Worm (Caenorhabditis elegans): ENCODE results near the gene F44G4.7.

F44G4.7 gene

DNA sequence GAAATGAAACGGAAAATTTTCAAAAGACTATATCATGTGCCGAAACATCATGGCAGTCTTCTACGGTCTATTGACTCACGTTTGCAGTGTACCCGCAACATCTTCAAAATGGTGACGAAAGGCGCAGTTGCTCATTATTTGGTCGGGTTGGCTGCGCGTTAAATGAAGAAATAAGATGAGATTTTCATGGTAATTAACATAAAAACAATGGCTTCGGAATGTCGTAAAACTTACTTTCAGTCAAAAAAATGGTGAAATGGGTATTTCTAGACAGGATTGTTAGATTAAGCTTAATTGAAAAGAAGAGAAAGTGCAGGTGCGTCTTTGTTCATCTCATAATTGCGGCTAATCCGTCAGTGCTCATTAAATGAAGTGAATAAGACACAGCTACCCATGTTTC, 48.6 kb upstream of the F44G4.7 start, which contains the start of gene T24B8.7:
Gene T24B8.7 (minus strand): TSS at position 101 of the 400 bp plus-strand sequence.
- TF ChIP-seq ztf-4 (tag; optimal IDR thresholded peaks at IDR 0.05) (no peak), F13H6.1 (tag; optimal IDR thresholded peaks at IDR 0.05) (no peak), nhr-10 (tag; optimal IDR thresholded peaks at IDR 0.05) (no peak), elt-1 (tag; optimal IDR thresholded peaks at IDR 0.05) (no peak), mab-5 (tag; optimal IDR thresholded peaks at IDR 0.05) (no peak), ceh-16 (tag; optimal IDR thresholded peaks at IDR 0.05) (no peak), peb-1 (tag; optimal IDR thresholded peaks at IDR 0.05) (no peak), snpc-4 (tag; optimal IDR thresholded peaks at IDR 0.05) (no peak), nhr-237 (tag; optimal IDR thresholded peaks at IDR 0.05) (no peak), unc-55 (GFP tag; optimal IDR thresholded peaks at IDR 0.05) (no peak), gmeb-1 (tag; optimal IDR thresholded peaks at IDR 0.05) (no peak)

DNA sequence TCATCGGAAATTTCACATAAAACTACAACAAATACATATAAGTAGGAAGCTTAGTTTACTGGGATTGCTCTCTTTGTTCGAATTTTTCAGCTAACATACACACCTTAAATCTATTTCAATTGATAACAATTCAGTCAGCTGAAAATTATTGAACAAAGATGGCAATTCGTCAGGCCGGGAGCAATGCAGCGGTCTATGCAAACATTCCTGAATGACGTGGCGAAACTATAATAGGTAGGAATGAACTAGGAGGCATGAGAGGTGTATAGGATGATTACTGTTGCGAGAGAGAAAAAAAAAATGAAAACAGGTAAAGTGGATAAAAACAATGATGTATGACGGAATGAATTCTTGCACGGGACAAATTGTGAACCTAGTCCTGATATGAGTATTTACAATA, 37.1 kb upstream of the F44G4.7 start:
- TF ChIP-seq fos-1 (tag; optimal IDR thresholded peaks at IDR 0.05) (peak; percentile 71), nhr-21 (tag; optimal IDR thresholded peaks at IDR 0.05) (no peak), nhr-10 (tag; optimal IDR thresholded peaks at IDR 0.05) (no peak)

DNA sequence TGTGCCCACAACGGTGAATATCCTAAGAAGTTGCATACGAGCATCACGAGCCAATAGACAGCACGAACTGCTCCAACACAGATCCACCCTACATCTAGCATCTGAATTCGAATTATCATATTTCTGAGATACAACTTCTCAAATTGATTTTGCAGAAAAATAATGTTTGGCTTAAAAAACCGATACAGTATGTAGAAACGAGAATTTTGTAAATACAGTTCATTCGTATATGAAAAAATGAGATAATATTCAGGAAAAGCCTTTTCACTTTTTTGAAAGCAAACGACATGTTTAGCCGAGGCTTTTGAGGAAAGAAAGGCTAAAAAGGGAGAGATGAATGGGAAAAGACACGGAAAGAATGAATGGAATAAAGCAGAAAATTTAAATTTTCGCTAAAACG, 36.3 kb upstream of the F44G4.7 start, which contains the start of gene F37B12.3:
Gene F37B12.3 (minus strand): TSS at position 101 of the 400 bp plus-strand sequence.
- TF ChIP-seq nhr-129 (tag; optimal IDR thresholded peaks at IDR 0.05) (no peak), lin-11 (tag; optimal IDR thresholded peaks at IDR 0.05) (no peak), ceh-82 (tag; optimal IDR thresholded peaks at IDR 0.05) (no peak), nhr-11 (tag; optimal IDR thresholded peaks at IDR 0.05) (no peak)

DNA sequence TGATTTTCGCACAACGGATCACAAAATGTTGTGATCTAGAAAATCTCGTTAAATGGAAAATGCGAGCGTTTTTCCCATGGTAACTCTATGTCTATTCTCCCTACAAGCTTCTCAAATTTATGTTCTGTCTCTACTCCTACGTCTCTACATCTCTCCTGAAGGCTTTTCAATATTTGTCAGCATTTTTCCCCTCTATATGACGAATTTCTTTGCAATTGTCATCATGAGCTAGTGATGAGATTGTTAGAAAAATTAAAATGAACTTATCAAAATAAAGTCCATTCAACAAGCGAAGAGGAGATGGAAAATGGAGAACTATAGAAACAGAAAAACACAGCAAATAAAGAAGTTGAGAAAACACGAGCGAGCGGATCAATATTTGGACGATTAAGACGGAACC, 33.8 kb upstream of the F44G4.7 start:
- TF ChIP-seq C34F6.9 (tag; optimal IDR thresholded peaks at IDR 0.05) (no peak), nhr-129 (tag; optimal IDR thresholded peaks at IDR 0.05) (no peak), fos-1 (tag; optimal IDR thresholded peaks at IDR 0.05) (peak; percentile 15), elt-1 (tag; optimal IDR thresholded peaks at IDR 0.05) (no peak), lin-39 (tag; optimal IDR thresholded peaks at IDR 0.05) (no peak), gmeb-1 (tag; optimal IDR thresholded peaks at IDR 0.05) (no peak), R02D3.7 (tag; optimal IDR thresholded peaks at IDR 0.05) (no peak), unc-55 (GFP tag; optimal IDR thresholded peaks at IDR 0.05) (no peak), skn-1 (tag; optimal IDR thresholded peaks at IDR 0.05) (peak; percentile 94), nhr-237 (tag; optimal IDR thresholded peaks at IDR 0.05) (no peak), crh-2 (tag; optimal IDR thresholded peaks at IDR 0.05) (no peak)

DNA sequence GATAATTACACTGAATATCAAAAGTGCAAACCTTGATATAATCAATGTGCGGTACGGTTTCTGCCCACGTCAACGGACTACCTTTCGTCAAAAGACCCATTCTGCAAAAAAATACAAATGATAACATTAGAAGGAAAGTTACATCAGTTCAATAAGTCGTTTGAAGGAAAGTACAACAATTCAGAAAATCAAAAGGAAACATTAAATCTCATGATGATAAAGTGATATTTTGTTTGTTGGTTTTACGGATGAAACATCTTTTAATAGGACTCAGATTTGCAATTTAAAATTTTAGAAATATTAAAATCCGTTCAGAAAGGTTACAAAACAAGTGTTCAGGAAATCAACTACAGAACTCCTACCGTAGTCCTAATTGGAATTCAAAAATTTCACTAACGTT, 33.2 kb upstream of the F44G4.7 start, which contains the start of gene gcs-1:
Gene gcs-1 (minus strand): TSS at position 101 of the 400 bp plus-strand sequence.
- TF ChIP-seq ztf-11 (tag; optimal IDR thresholded peaks at IDR 0.05) (no peak), C34F6.9 (tag; optimal IDR thresholded peaks at IDR 0.05) (no peak), ZK546.5 (tag; optimal IDR thresholded peaks at IDR 0.05) (no peak), unc-39 (tag; optimal IDR thresholded peaks at IDR 0.05) (no peak), sem-4 (tag; optimal IDR thresholded peaks at IDR 0.05) (no peak), ceh-82 (tag; optimal IDR thresholded peaks at IDR 0.05) (no peak), nhr-12 (tag; optimal IDR thresholded peaks at IDR 0.05) (no peak), aly-2 (tag; optimal IDR thresholded peaks at IDR 0.05) (no peak), nhr-129 (tag; optimal IDR thresholded peaks at IDR 0.05) (no peak)

DNA sequence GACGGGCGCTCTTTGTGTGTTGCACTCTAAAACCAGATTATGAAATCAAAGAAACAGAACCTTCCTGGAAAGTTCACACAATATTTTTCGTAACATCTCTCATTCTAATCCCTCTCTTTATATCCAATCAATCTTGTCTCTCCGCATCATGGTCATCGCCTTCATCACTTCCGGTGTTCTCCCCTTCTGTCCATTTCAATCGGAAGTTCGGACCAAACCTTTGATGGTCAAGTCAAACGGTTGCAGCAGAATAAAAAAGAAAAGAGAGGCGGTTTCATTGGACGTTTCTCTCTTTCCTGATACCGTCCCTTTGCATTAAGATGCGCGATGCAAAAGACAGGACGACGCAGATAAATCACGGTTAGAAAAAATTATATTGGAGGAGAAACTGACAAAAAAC, 28.1 kb upstream of the F44G4.7 start:
- no peak for TF ChIP-seq C34F6.9 (tag; optimal IDR thresholded peaks at IDR 0.05)
- TF ChIP-seq lsy-2 (tag; optimal IDR thresholded peaks at IDR 0.05): no peak
- TF ChIP-seq egl-27 (tag; optimal IDR thresholded peaks at IDR 0.05): peak; percentile 52
- no peak for TF ChIP-seq ztf-4 (tag; optimal IDR thresholded peaks at IDR 0.05)
- no peak for TF ChIP-seq crh-2 (tag; optimal IDR thresholded peaks at IDR 0.05)
- TF ChIP-seq nhr-21 (tag; optimal IDR thresholded peaks at IDR 0.05): peak; percentile 81
- TF ChIP-seq fos-1 (tag; optimal IDR thresholded peaks at IDR 0.05): no peak
- TF ChIP-seq nhr-12 (tag; optimal IDR thresholded peaks at IDR 0.05): no peak
- TF ChIP-seq mdl-1 (tag; optimal IDR thresholded peaks at IDR 0.05): no peak
- no peak for TF ChIP-seq lin-11 (tag; optimal IDR thresholded peaks at IDR 0.05)
- TF ChIP-seq sma-3 (GFP tag; optimal IDR thresholded peaks at IDR 0.05): peak; percentile 12
- TF ChIP-seq gmeb-1 (tag; optimal IDR thresholded peaks at IDR 0.05): no peak

All from whole organism, L2 larva.